Worm (Caenorhabditis elegans) whole organism, L1 larva: ENCODE data around the gene cgr-1.

Experiments used
- aha-1 ChIP-seq: fragments of 150-350 bp; optimal IDR thresholded peaks from 2 replicates; lab custom pipeline; 2014; ENCODE audit warnings: missing biosample characterization, missing genetic modification characterization
- blmp-1 ChIP-seq: fragments of 150-350 bp; optimal IDR thresholded peaks from 2 replicates; lab custom pipeline; 2014; ENCODE audit warnings: missing biosample characterization, missing genetic modification characterization
- ceh-63 ChIP-seq: fragments of 200-800 bp; sonication (Bioruptor generic); optimal IDR thresholded peaks from 2 replicates; lab custom pipeline; 2018; ENCODE audit warnings: mild to moderate bottlenecking, missing genetic modification characterization, missing compliant biosample characterization
- ceh-8 ChIP-seq: fragments of 200-800 bp; sonication (Bioruptor generic); optimal IDR thresholded peaks from 2 replicates; lab custom pipeline; 2018; ENCODE audit warnings: mild to moderate bottlenecking, missing genetic modification characterization, moderate library complexity, missing compliant biosample characterization
- ceh-82 ChIP-seq, 3 experiments: fragments of 150-350 bp in 1 of 3; sonication (generic microtip) in 2 of 3; optimal IDR thresholded peaks; 2 replicates each; lab custom pipeline; 2014 to 2017; ENCODE audit warnings: missing biosample characterization in 3 of 3, missing genetic modification characterization in 3 of 3
- dpl-1 ChIP-seq, 3 experiments: fragments of 150-350 bp in 2 of 3; sonication (generic microtip) in 1 of 3; optimal IDR thresholded peaks; 2 replicates each; lab custom pipeline; 2014 to 2017; ENCODE audit warnings: missing biosample characterization in 3 of 3, missing genetic modification characterization in 3 of 3, missing genetic modification reagents in 3 of 3
- dsc-1 ChIP-seq: sonication (generic microtip); optimal IDR thresholded peaks from 2 replicates; lab custom pipeline; 2016; ENCODE audit warnings: mild to moderate bottlenecking, missing genetic modification characterization, missing compliant biosample characterization
- efl-1 ChIP-seq, 4 experiments: fragments of 150-350 bp; optimal IDR thresholded peaks in 3 of 4; peaks in 1 of 4; 1 replicate in 1 of 4; 2 replicates in 3 of 4; lab custom pipeline; 2014; ENCODE audit warnings: missing biosample characterization in 2 of 4, missing genetic modification characterization in 2 of 4, missing genetic modification reagents in 2 of 4
- egl-27 ChIP-seq, 2 experiments: fragments of 150-350 bp in 1 of 2; sonication (generic microtip); optimal IDR thresholded peaks; 3 replicates each; lab custom pipeline; 2017 to 2018; ENCODE audit warnings: missing biosample characterization in 2 of 2, missing genetic modification characterization in 2 of 2, missing genetic modification reagents in 2 of 2
- elt-2 ChIP-seq: sonication (generic microtip); optimal IDR thresholded peaks from 2 replicates; lab custom pipeline; 2016; ENCODE audit warnings: missing genetic modification characterization, mild to moderate bottlenecking, inconsistent platforms, missing compliant biosample characterization, missing genetic modification reagents
- ets-5 ChIP-seq: fragments of 200-800 bp; sonication (Bioruptor generic); IDR thresholded peaks from 2 replicates; pipeline ENCODE4 v1.3.6; 2022; ENCODE audit warnings: missing genetic modification characterization, missing compliant biosample characterization
- fkh-4 ChIP-seq: sonication (generic microtip); optimal IDR thresholded peaks from 2 replicates; lab custom pipeline; 2016; ENCODE audit warnings: missing compliant biosample characterization, missing genetic modification characterization, borderline replicate concordance
- fkh-8 ChIP-seq: sonication (generic microtip); optimal IDR thresholded peaks from 2 replicates; lab custom pipeline; 2016; ENCODE audit warnings: mild to moderate bottlenecking, missing genetic modification characterization, missing compliant biosample characterization
- fos-1 ChIP-seq: fragments of 150-350 bp; optimal IDR thresholded peaks from 2 replicates; lab custom pipeline; 2014; ENCODE audit warnings: missing biosample characterization, missing genetic modification characterization
- hlh-17 ChIP-seq: fragments of 200-800 bp; sonication (Bioruptor generic); optimal IDR thresholded peaks from 2 replicates; lab custom pipeline; 2018; ENCODE audit warnings: missing genetic modification characterization, mild to moderate bottlenecking, missing compliant biosample characterization, moderate library complexity, borderline replicate concordance
- hlh-4 ChIP-seq: sonication (generic microtip); optimal IDR thresholded peaks from 2 replicates; lab custom pipeline; 2016; ENCODE audit warnings: mild to moderate bottlenecking, missing genetic modification characterization, missing compliant biosample characterization
- lin-14 ChIP-seq: fragments of 200-800 bp; sonication (Bioruptor generic); optimal IDR thresholded peaks from 2 replicates; lab custom pipeline; 2018; ENCODE audit warnings: mild to moderate bottlenecking, missing genetic modification characterization, moderate library complexity, missing compliant biosample characterization
- mab-9 ChIP-seq: fragments of 200-800 bp; sonication (Bioruptor generic); IDR thresholded peaks from 2 replicates; pipeline ENCODE4 v1.3.6; 2022; ENCODE audit warnings: missing genetic modification reagents, missing genetic modification characterization, missing compliant biosample characterization
- nhr-11 ChIP-seq: fragments of 150-350 bp; optimal IDR thresholded peaks from 2 replicates; lab custom pipeline; 2014; ENCODE audit warnings: missing biosample characterization, missing genetic modification characterization
- nhr-12 ChIP-seq: sonication (generic microtip); optimal IDR thresholded peaks from 2 replicates; lab custom pipeline; 2017; ENCODE audit warnings: missing biosample characterization, missing genetic modification characterization
- nhr-19 ChIP-seq: fragments of 200-800 bp; sonication (Bioruptor generic); conservative IDR thresholded peaks from 2 replicates; pipeline ENCODE4 v1.3.6; 2022; ENCODE audit warnings: missing genetic modification characterization, missing compliant biosample characterization
- nhr-71 ChIP-seq: sonication (generic microtip); optimal IDR thresholded peaks from 2 replicates; lab custom pipeline; 2016; ENCODE audit warnings: mild to moderate bottlenecking, missing genetic modification characterization, moderate library complexity, missing compliant biosample characterization
- pag-3 ChIP-seq: sonication (generic microtip); optimal IDR thresholded peaks from 2 replicates; lab custom pipeline; 2017; ENCODE audit warnings: missing genetic modification characterization, mild to moderate bottlenecking, missing compliant biosample characterization, antibody characterized with exemption, borderline replicate concordance; ENCODE audit not compliant: insufficient read depth
- rnt-1 ChIP-seq: sonication (generic microtip); optimal IDR thresholded peaks from 2 replicates; lab custom pipeline; 2016; ENCODE audit warnings: mild to moderate bottlenecking, missing genetic modification characterization, moderate library complexity, missing compliant biosample characterization
- snpc-4 ChIP-seq: fragments of 150-350 bp; optimal IDR thresholded peaks from 2 replicates; lab custom pipeline; 2014; ENCODE audit warnings: missing biosample characterization, missing genetic modification characterization
- snu-23 ChIP-seq: sonication (generic microtip); optimal IDR thresholded peaks from 2 replicates; lab custom pipeline; 2016; ENCODE audit warnings: missing genetic modification characterization, missing compliant biosample characterization
- sox-4 ChIP-seq: sonication (generic microtip); optimal IDR thresholded peaks from 2 replicates; lab custom pipeline; 2016; ENCODE audit warnings: missing genetic modification characterization, missing compliant biosample characterization
- sptf-1 ChIP-seq: fragments of 150-350 bp; optimal IDR thresholded peaks from 2 replicates; lab custom pipeline; 2014; ENCODE audit warnings: missing biosample characterization, missing genetic modification characterization
- sup-37 ChIP-seq: fragments of 200-800 bp; sonication (Bioruptor generic); optimal IDR thresholded peaks from 2 replicates; lab custom pipeline; 2018; ENCODE audit warnings: mild to moderate bottlenecking, missing genetic modification characterization, missing compliant biosample characterization
- swsn-7 ChIP-seq: sonication (generic microtip); optimal IDR thresholded peaks from 2 replicates; lab custom pipeline; 2016; ENCODE audit warnings: missing genetic modification characterization, missing compliant biosample characterization
- tlp-1 ChIP-seq: fragments of 150-350 bp; optimal IDR thresholded peaks from 2 replicates; lab custom pipeline; 2014; ENCODE audit warnings: missing biosample characterization, missing genetic modification characterization
- unc-130 ChIP-seq: fragments of 150-350 bp; optimal IDR thresholded peaks from 2 replicates; lab custom pipeline; 2017; ENCODE audit warnings: missing biosample characterization, missing genetic modification characterization, inconsistent platforms
- xbp-1 ChIP-seq: sonication (generic microtip); optimal IDR thresholded peaks from 2 replicates; lab custom pipeline; 2016; ENCODE audit warnings: missing genetic modification characterization, missing compliant biosample characterization

The cgr-1 gene

ce11 chrX:3600390-3600789 is at the start of gene cgr-1:
TSS of gene cgr-1 (minus strand) at chrX:3600457.
- TF ChIP-seq aha-1 (tag; lab: Kevin White, UChicago) (no peak), elt-2 (tag; lab: Kevin White, UChicago) (peak; percentile 49)

ce11 chrX:3645924-3646323 is 45.7 kb upstream of the cgr-1 start:
- TF ChIP-seq pag-3 (peak; percentile 85), sup-37 (no peak), nhr-71 (peak; percentile 32), lin-14 (GFP tag; lab: Kevin White, UChicago) (peak; percentile 77), rnt-1 (tag; lab: Kevin White, UChicago) (peak; percentile 40)

- no peak for TF ChIP-seq ceh-63 (GFP tag; lab: Kevin White, UChicago)
- no peak for TF ChIP-seq egl-27 (tag; optimal IDR thresholded peaks at IDR 0.05; lab: Kevin White, UChicago)
- no peak for TF ChIP-seq nhr-12 (tag; lab: Kevin White, UChicago)
- TF ChIP-seq snu-23: no peak
- no peak for TF ChIP-seq ets-5 (GFP tag; lab: Robert Waterston, UW)
- no peak for TF ChIP-seq sox-4 (tag; lab: Kevin White, UChicago)
- TF ChIP-seq swsn-7 (tag; lab: Kevin White, UChicago): no peak
- TF ChIP-seq tlp-1 (tag; lab: Kevin White, UChicago): no peak
- no peak for TF ChIP-seq mab-9
- TF ChIP-seq xbp-1 (tag; lab: Kevin White, UChicago): no peak
- TF ChIP-seq nhr-19 (GFP tag; lab: Robert Waterston, UW): no peak
- TF ChIP-seq sptf-1 (tag; lab: Kevin White, UChicago): no peak
- TF ChIP-seq ceh-82 (tag; optimal IDR thresholded peaks at IDR 0.05; lab: Kevin White, UChicago): no peak
- TF ChIP-seq hlh-17 (GFP tag; lab: Kevin White, UChicago): no peak
- no peak for TF ChIP-seq fos-1 (tag; lab: Kevin White, UChicago)
- TF ChIP-seq nhr-11 (tag; lab: Kevin White, UChicago): no peak
- no peak for TF ChIP-seq fkh-8 (tag; lab: Kevin White, UChicago)
- TF ChIP-seq dsc-1 (tag; lab: Kevin White, UChicago): no peak
- no peak for TF ChIP-seq snpc-4
- TF ChIP-seq blmp-1 (tag; lab: Kevin White, UChicago): no peak
These were observed 44.5 kb upstream of the cgr-1 start, which contains the start of gene tmem-24 for ce11 chrX:3644796-3645195. TSS of gene tmem-24 (minus strand) at chrX:3644896.

ce11 chrX:3634782-3635181 is 34.5 kb upstream of the cgr-1 start:
- TF ChIP-seq pag-3 (no peak), egl-27 (tag; optimal IDR thresholded peaks at IDR 0.05; lab: Kevin White, UChicago) (no peak), aha-1 (tag; lab: Kevin White, UChicago) (no peak), hlh-4 (no peak), fkh-4 (no peak), hlh-17 (GFP tag; lab: Kevin White, UChicago) (no peak), unc-130 (tag; lab: Kevin White, UChicago) (no peak), lin-14 (GFP tag; lab: Kevin White, UChicago) (peak; percentile 52), efl-1 (optimal IDR thresholded peaks at IDR 0.05; lab: Kevin White, UChicago) (no peak), efl-1 (GFP tag; optimal IDR thresholded peaks at IDR 0.05 in 1 of 2; lab: Kevin White, UChicago) (peak in 1 of 2 experiments; percentile 42)

- TF ChIP-seq ceh-63 (GFP tag; lab: Kevin White, UChicago): no peak
- TF ChIP-seq dpl-1 (GFP tag; optimal IDR thresholded peaks at IDR 0.05; lab: Kevin White, UChicago): no peak
- no peak for TF ChIP-seq snpc-4
- peak; percentile 25 for TF ChIP-seq ceh-8
- no peak for TF ChIP-seq nhr-11 (tag; lab: Kevin White, UChicago)
These were observed 33.4 kb upstream of the cgr-1 start, which contains the start of gene gst-11 for ce11 chrX:3633654-3634053. TSS of gene gst-11 (minus strand) at chrX:3633754.
